Worm (Caenorhabditis elegans): Measurements from ENCODE around the gene F47D12.6.

DNA sequence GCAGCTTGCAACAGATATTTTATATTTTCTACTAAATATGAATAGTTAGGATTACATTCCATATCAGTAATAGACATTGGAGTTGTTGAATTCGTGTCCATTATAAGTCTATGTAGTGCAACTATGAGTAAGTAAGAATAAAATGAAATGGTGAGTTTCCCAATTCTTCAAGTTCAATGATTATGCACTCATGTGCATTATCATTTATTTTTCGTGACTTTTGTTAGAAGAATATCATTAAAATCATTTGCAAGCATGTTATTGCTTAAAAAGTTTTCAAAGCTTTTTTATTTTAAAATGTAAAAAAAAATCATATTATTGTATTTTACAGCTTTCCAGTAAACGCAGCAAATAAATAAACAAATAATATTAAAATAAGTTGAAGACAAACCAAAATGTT lies 30.4 kb downstream of the F47D12.6 start, which contains the start of gene srg-9:
- no peak for TF ChIP-seq sem-2 (GFP tag; optimal IDR thresholded peaks at IDR 0.05)
- TF ChIP-seq mab-5 (tag; optimal IDR thresholded peaks at IDR 0.05) = no peak
- TF ChIP-seq ham-2 (GFP tag; optimal IDR thresholded peaks at IDR 0.05) = no peak
- TF ChIP-seq snpc-4 (tag; optimal IDR thresholded peaks at IDR 0.05) = no peak
- no peak for TF ChIP-seq nhr-76 (tag; optimal IDR thresholded peaks at IDR 0.05)
- TF ChIP-seq blmp-1 (tag; optimal IDR thresholded peaks at IDR 0.05) = no peak
- no peak for TF ChIP-seq pha-4 (tag; optimal IDR thresholded peaks at IDR 0.05)
